Fruit fly (Drosophila melanogaster) whole organism, embryonic: ENCODE data around the gene LIMK1.

Experiments
- Adf1 ChIP-seq: fragments of 200-800 bp; sonication (Bioruptor generic); IDR thresholded peaks from 2 replicates; pipeline ENCODE4 v1.3.6; 2022; ENCODE audit warnings: missing biosample characterization, missing genetic modification characterization
- CG11456 ChIP-seq: fragments of 200-800 bp; sonication (Bioruptor generic); IDR thresholded peaks from 3 replicates; pipeline ENCODE4 v1.3.6; 2022; ENCODE audit warnings: missing biosample characterization, missing genetic modification characterization
- CG12071 ChIP-seq: fragments of 200-800 bp; sonication (Bioruptor generic); optimal IDR thresholded peaks from 3 replicates; lab custom pipeline; 2018; ENCODE audit warnings: missing biosample characterization, mild to moderate bottlenecking, missing genetic modification characterization
- CG12155 ChIP-seq: fragments of 200-800 bp; sonication (Bioruptor generic); optimal IDR thresholded peaks from 3 replicates; lab custom pipeline; 2016; ENCODE audit warnings: missing biosample characterization, missing genetic modification characterization
- CG13296 ChIP-seq: fragments of 200-800 bp; sonication (Bioruptor generic); optimal IDR thresholded peaks from 3 replicates; lab custom pipeline; 2018; ENCODE audit warnings: missing biosample characterization, mild to moderate bottlenecking, missing genetic modification characterization
- CG13894 ChIP-seq: fragments of 200-800 bp; sonication (Bioruptor generic); optimal IDR thresholded peaks from 3 replicates; lab custom pipeline; 2018; ENCODE audit warnings: missing biosample characterization, mild to moderate bottlenecking, missing genetic modification characterization, moderate library complexity
- CG15269 ChIP-seq: fragments of 200-800 bp; sonication (Bioruptor generic); optimal IDR thresholded peaks from 2 replicates; lab custom pipeline; 2018; ENCODE audit warnings: missing biosample characterization, mild to moderate bottlenecking, missing genetic modification characterization, moderate library complexity
- CG15601 ChIP-seq: fragments of 200-800 bp; sonication (Bioruptor generic); optimal IDR thresholded peaks from 3 replicates; lab custom pipeline; 2019; ENCODE audit warnings: missing biosample characterization, mild to moderate bottlenecking, missing genetic modification characterization, moderate library complexity
- CG17612 ChIP-seq: fragments of 200-800 bp; sonication (Bioruptor generic); IDR thresholded peaks from 2 replicates; pipeline ENCODE4 v1.3.6; 2022; ENCODE audit warnings: missing biosample characterization, missing genetic modification characterization
- CG2889 ChIP-seq: fragments of 200-800 bp; sonication (Bioruptor generic); IDR thresholded peaks from 3 replicates; pipeline ENCODE4 v1.3.6; 2022; ENCODE audit warnings: missing biosample characterization, missing genetic modification characterization
- CG32772 ChIP-seq: fragments of 200-800 bp; sonication (Bioruptor generic); IDR thresholded peaks from 2 replicates; pipeline ENCODE4 v1.3.6; 2022; ENCODE audit warnings: missing biosample characterization, missing genetic modification characterization
- CG33557 ChIP-seq: fragments of 200-800 bp; sonication (Bioruptor generic); optimal IDR thresholded peaks from 2 replicates; lab custom pipeline; 2019; ENCODE audit warnings: missing biosample characterization, mild to moderate bottlenecking, missing genetic modification characterization, moderate library complexity
- CG7357 ChIP-seq: fragments of 200-800 bp; sonication (Bioruptor generic); IDR thresholded peaks from 3 replicates; pipeline ENCODE4 v1.3.6; 2022; ENCODE audit warnings: missing biosample characterization, missing genetic modification characterization
- CG7786 ChIP-seq: fragments of 200-800 bp; sonication (Bioruptor generic); optimal IDR thresholded peaks from 2 replicates; lab custom pipeline; 2016; ENCODE audit warnings: missing biosample characterization, missing genetic modification characterization
- CG8765 ChIP-seq: fragments of 200-800 bp; sonication (Bioruptor generic); IDR thresholded peaks from 2 replicates; pipeline ENCODE4 v1.3.6; 2022; ENCODE audit warnings: missing biosample characterization, missing genetic modification characterization
- CG8944 ChIP-seq: fragments of 200-800 bp; sonication (Bioruptor generic); optimal IDR thresholded peaks from 3 replicates; lab custom pipeline; 2016; ENCODE audit warnings: missing biosample characterization, missing genetic modification characterization
- CG9437 ChIP-seq: fragments of 200-800 bp; sonication (Bioruptor generic); optimal IDR thresholded peaks from 2 replicates; lab custom pipeline; 2018; ENCODE audit warnings: missing biosample characterization, mild to moderate bottlenecking, missing genetic modification characterization
- Chrac-16 ChIP-seq: fragments of 200-800 bp; sonication (Bioruptor generic); optimal IDR thresholded peaks from 3 replicates; lab custom pipeline; 2016; ENCODE audit warnings: missing biosample characterization, missing genetic modification characterization
- Drgx ChIP-seq: fragments of 200-800 bp; sonication (Bioruptor generic); IDR thresholded peaks from 2 replicates; pipeline ENCODE4 v1.3.6; 2022; ENCODE audit warnings: missing biosample characterization, missing genetic modification characterization
- Gug ChIP-seq: fragments of 200-800 bp; sonication (Bioruptor generic); IDR thresholded peaks from 4 replicates; pipeline ENCODE4 v1.3.6; 2022; ENCODE audit warnings: missing biosample characterization, missing genetic modification characterization
- HHEX ChIP-seq: fragments of 200-800 bp; sonication (Bioruptor generic); optimal IDR thresholded peaks from 3 replicates; lab custom pipeline; 2017; ENCODE audit warnings: missing biosample characterization, mild to moderate bottlenecking, missing genetic modification characterization, missing genetic modification reagents
- HLHmδ ChIP-seq: fragments of 200-800 bp; sonication (Bioruptor generic); optimal IDR thresholded peaks from 2 replicates; lab custom pipeline; 2018; ENCODE audit warnings: missing biosample characterization, mild to moderate bottlenecking, missing genetic modification characterization, moderate library complexity
- HmgZ ChIP-seq: fragments of 200-800 bp; sonication (Bioruptor generic); optimal IDR thresholded peaks from 2 replicates; lab custom pipeline; 2018; ENCODE audit warnings: missing biosample characterization, mild to moderate bottlenecking, missing genetic modification characterization
- Kr ChIP-seq: fragments of 200-800 bp; sonication (Bioruptor generic); optimal IDR thresholded peaks from 2 replicates; lab custom pipeline; 2017; ENCODE audit warnings: missing biosample characterization, mild to moderate bottlenecking, missing genetic modification characterization
- Med ChIP-seq: fragments of 200-800 bp; sonication (Bioruptor generic); peaks from one replicate; lab custom pipeline; 2016; ENCODE audit warnings: missing biosample characterization, missing genetic modification characterization, mild to moderate bottlenecking, inconsistent platforms, moderate library complexity
- Mes4 ChIP-seq: fragments of 200-800 bp; sonication (Bioruptor generic); optimal IDR thresholded peaks from 2 replicates; lab custom pipeline; 2016; ENCODE audit warnings: missing biosample characterization, missing genetic modification characterization
- Optix ChIP-seq: fragments of 200-800 bp; sonication (Bioruptor generic); IDR thresholded peaks from 3 replicates; pipeline ENCODE4 v1.3.6; 2022; ENCODE audit warnings: missing biosample characterization, missing genetic modification characterization
- Sry-δ ChIP-seq: fragments of 200-800 bp; sonication (Bioruptor generic); optimal IDR thresholded peaks from 2 replicates; lab custom pipeline; 2016; ENCODE audit warnings: missing biosample characterization, missing genetic modification characterization
- ac ChIP-seq: fragments of 200-800 bp; sonication (Bioruptor generic); optimal IDR thresholded peaks from 3 replicates; lab custom pipeline; 2017; ENCODE audit warnings: missing biosample characterization, mild to moderate bottlenecking, missing genetic modification characterization
- ash1 ChIP-seq: fragments of 200-800 bp; sonication (Bioruptor generic); optimal IDR thresholded peaks from 2 replicates; lab custom pipeline; 2018; ENCODE audit warnings: missing biosample characterization, mild to moderate bottlenecking, missing genetic modification characterization
- chm ChIP-seq: fragments of 200-800 bp; sonication (Bioruptor generic); IDR thresholded peaks from 2 replicates; pipeline ENCODE4 v1.3.6; 2022; ENCODE audit warnings: missing biosample characterization, missing genetic modification characterization
- crol ChIP-seq: fragments of 200-800 bp; sonication (Bioruptor generic); IDR thresholded peaks from 2 replicates; pipeline ENCODE4 v1.3.6; 2022; ENCODE audit warnings: missing biosample characterization, missing genetic modification characterization
- esg ChIP-seq: fragments of 200-800 bp; sonication (Bioruptor generic); conservative IDR thresholded peaks from 2 replicates; pipeline ENCODE4 v1.3.6; 2022; ENCODE audit warnings: missing biosample characterization, missing genetic modification characterization
- fd96Cb ChIP-seq: fragments of 200-800 bp; sonication (Bioruptor generic); optimal IDR thresholded peaks from 2 replicates; lab custom pipeline; 2018; ENCODE audit warnings: missing biosample characterization, mild to moderate bottlenecking, missing genetic modification characterization, moderate library complexity
- gfzf ChIP-seq: fragments of 200-800 bp; sonication (Bioruptor generic); optimal IDR thresholded peaks from 2 replicates; lab custom pipeline; 2016; ENCODE audit warnings: missing biosample characterization, mild to moderate bottlenecking, missing genetic modification characterization, moderate library complexity
- grau ChIP-seq: fragments of 200-800 bp; optimal IDR thresholded peaks from 3 replicates; lab custom pipeline; 2019; ENCODE audit warnings: missing biosample characterization, mild to moderate bottlenecking, missing genetic modification characterization, moderate library complexity
- gsb ChIP-seq: fragments of 200-800 bp; sonication (Bioruptor generic); IDR thresholded peaks from 2 replicates; pipeline ENCODE4 v1.3.6; 2022; ENCODE audit warnings: missing biosample characterization, missing genetic modification characterization
- kni ChIP-seq: fragments of 200-800 bp; sonication (Bioruptor generic); optimal IDR thresholded peaks from 3 replicates; lab custom pipeline; 2017; ENCODE audit warnings: mild to moderate bottlenecking, missing biosample characterization, missing genetic modification reagents, missing genetic modification characterization
- lab ChIP-seq: fragments of 200-800 bp; sonication (Bioruptor generic); optimal IDR thresholded peaks from 3 replicates; lab custom pipeline; 2017; ENCODE audit warnings: missing biosample characterization, missing genetic modification characterization, mild to moderate bottlenecking, moderate library complexity, missing genetic modification reagents
- lilli ChIP-seq: fragments of 200-800 bp; sonication (Bioruptor generic); optimal IDR thresholded peaks from 3 replicates; lab custom pipeline; 2016; ENCODE audit warnings: missing biosample characterization, missing genetic modification characterization
- nau ChIP-seq: fragments of 200-800 bp; sonication (Bioruptor generic); optimal IDR thresholded peaks from 3 replicates; lab custom pipeline; 2017; ENCODE audit warnings: missing biosample characterization, mild to moderate bottlenecking, missing genetic modification characterization, missing genetic modification reagents
- peb ChIP-seq: fragments of 200-800 bp; sonication (Bioruptor generic); IDR thresholded peaks from 2 replicates; pipeline ENCODE4 v1.3.6; 2022; ENCODE audit warnings: missing biosample characterization, missing genetic modification characterization
- pho ChIP-seq: fragments of 200-800 bp; sonication (Bioruptor generic); optimal IDR thresholded peaks from 2 replicates; lab custom pipeline; 2016; ENCODE audit warnings: missing biosample characterization, missing genetic modification characterization
- psq ChIP-seq: fragments of 200-800 bp; sonication (Bioruptor generic); optimal IDR thresholded peaks from 2 replicates; lab custom pipeline; 2017; ENCODE audit warnings: missing biosample characterization, missing genetic modification characterization
- sd ChIP-seq: fragments of 200-800 bp; sonication (Bioruptor generic); optimal IDR thresholded peaks from 3 replicates; lab custom pipeline; 2018; ENCODE audit warnings: missing biosample characterization, mild to moderate bottlenecking, missing genetic modification characterization, moderate library complexity
- slp2 ChIP-seq: fragments of 200-800 bp; sonication (Bioruptor generic); optimal IDR thresholded peaks from 2 replicates; lab custom pipeline; 2016; ENCODE audit warnings: missing biosample characterization, missing genetic modification characterization
- tin ChIP-seq: fragments of 200-800 bp; sonication (Bioruptor generic); optimal IDR thresholded peaks from 3 replicates; lab custom pipeline; 2016; ENCODE audit warnings: missing biosample characterization, missing genetic modification characterization
- wor ChIP-seq: fragments of 200-800 bp; sonication (Bioruptor generic); IDR thresholded peaks from 2 replicates; pipeline ENCODE4 v1.3.6; 2022; ENCODE audit warnings: missing biosample characterization, missing genetic modification characterization
- zen2 ChIP-seq: fragments of 200-800 bp; sonication (Bioruptor generic); IDR thresholded peaks from 3 replicates; pipeline ENCODE4 v1.3.6; 2022; ENCODE audit warnings: missing biosample characterization, missing genetic modification characterization; ENCODE audit not compliant: partially characterized antibody

The LIMK1 gene

DNA sequence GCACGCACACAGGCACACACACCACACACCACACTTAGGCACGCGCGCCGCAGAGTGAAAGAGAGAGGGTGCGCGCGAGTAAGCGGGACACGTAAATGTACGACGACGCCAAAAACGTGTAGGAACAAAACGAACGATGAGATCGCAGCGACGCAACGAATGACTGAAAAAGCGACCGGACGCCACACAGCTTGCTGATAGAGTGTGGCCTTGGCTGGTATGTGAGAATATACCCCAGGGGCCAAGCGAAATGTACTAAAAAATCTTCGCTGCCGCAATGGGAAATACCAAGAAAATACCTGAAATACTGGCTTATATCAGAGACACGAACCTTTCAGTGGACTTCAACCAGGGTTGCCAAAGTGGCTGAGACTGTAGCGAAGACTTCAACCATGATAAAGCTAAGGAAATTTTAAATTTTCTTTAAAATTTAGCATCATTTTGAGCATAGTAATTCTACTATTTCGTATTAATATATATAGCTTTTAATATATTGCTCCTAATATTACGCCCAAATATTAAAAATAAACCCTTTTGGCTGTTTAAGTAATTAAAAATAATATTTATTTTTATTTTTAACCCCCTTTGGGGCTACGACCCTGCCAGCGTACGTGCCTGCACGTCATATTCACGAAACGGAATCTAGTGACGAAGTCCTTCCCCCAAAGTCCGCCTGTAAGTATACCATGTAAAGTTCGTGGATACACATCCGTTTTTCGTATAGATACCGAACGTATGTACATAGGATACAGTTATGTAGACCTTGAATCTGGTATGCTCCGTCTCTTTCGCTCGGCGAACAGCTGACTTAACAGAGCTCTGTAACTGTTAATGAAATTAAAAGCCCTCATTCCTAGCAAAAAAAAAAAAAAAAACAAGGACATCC, 8.8 kb downstream of the LIMK1 start, which contains the start of gene Pits (continued):
- TF ChIP-seq CG13894 (tag; lab: Kevin White, UChicago) (peak; percentile 66), Adf1 (GFP tag; lab: Robert Waterston, UW) (peak; percentile 93), HLHmδ (peak; percentile 90), CG32772 (no peak), ash1 (peak; percentile 83), lab (GFP tag; lab: Kevin White, UChicago) (peak; percentile 59), gsb (GFP tag; lab: Robert Waterston, UW) (no peak), pho (GFP tag; lab: Kevin White, UChicago) (peak; percentile 35), CG12155 (GFP tag; lab: Kevin White, UChicago) (peak; percentile 25), grau (tag; lab: Kevin White, UChicago) (peak; percentile 56), CG12071 (GFP tag; lab: Kevin White, UChicago) (peak; percentile 56), CG15269 (tag; lab: Kevin White, UChicago) (peak; percentile 41), Optix (no peak), Kr (GFP tag; lab: Kevin White, UChicago) (no peak), Gug (GFP tag; lab: Robert Waterston, UW) (peak; percentile 32; the same call in 2 of the 4 replicates), CG7786 (GFP tag; lab: Kevin White, UChicago) (no peak), slp2 (GFP tag; lab: Kevin White, UChicago) (no peak), HmgZ (tag; lab: Kevin White, UChicago) (peak; percentile 76), kni (GFP tag; lab: Kevin White, UChicago) (no peak), CG8765 (no peak), crol (0 out of 2 replicates have a peak, but pooled peaks have one; percentile 53), wor (no peak), chm (GFP tag; lab: Robert Waterston, UW) (peak; percentile 82), Mes4 (peak; percentile 40), lilli (peak; percentile 30), CG17612 (no peak), Drgx (GFP tag; lab: Robert Waterston, UW) (peak; percentile 29), CG8944 (GFP tag; lab: Kevin White, UChicago) (no peak), HHEX (GFP tag; lab: Kevin White, UChicago) (peak; percentile 56), Chrac-16 (GFP tag; lab: Kevin White, UChicago) (no peak), Sry-δ (GFP tag; lab: Kevin White, UChicago) (peak; percentile 46), peb (GFP tag; lab: Robert Waterston, UW) (0 out of 2 replicates have a peak, but pooled peaks have one; percentile 16), sd (peak; percentile 89), CG9437 (GFP tag; lab: Kevin White, UChicago) (peak; percentile 24), CG15601 (tag; lab: Kevin White, UChicago) (peak; percentile 65), fd96Cb (tag; lab: Kevin White, UChicago) (peak; percentile 26), CG33557 (GFP tag; lab: Kevin White, UChicago) (no peak), CG11456 (peak; percentile 67; the same call in 2 of the 3 replicates), psq (peak; percentile 37), CG7357 (no peak), tin (peak; percentile 17), CG2889 (GFP tag; lab: Robert Waterston, UW) (no peak), zen2 (GFP tag; lab: Robert Waterston, UW) (0 out of 3 replicates have a peak, but pooled peaks have one; percentile 31), Med (GFP tag; lab: Kevin White, UChicago) (peak; percentile 94), CG13296 (GFP tag; lab: Kevin White, UChicago) (peak; percentile 55), nau (GFP tag; lab: Kevin White, UChicago) (peak; percentile 50), esg (GFP tag; lab: Robert Waterston, UW) (peak; percentile 52; the same call in 1 of the 2 replicates), ac (no peak), gfzf (GFP tag; lab: Kevin White, UChicago) (peak; percentile 99)
